Worm (Caenorhabditis elegans): Measurements from ENCODE around the gene col-19.

The col-19 gene

DNA sequence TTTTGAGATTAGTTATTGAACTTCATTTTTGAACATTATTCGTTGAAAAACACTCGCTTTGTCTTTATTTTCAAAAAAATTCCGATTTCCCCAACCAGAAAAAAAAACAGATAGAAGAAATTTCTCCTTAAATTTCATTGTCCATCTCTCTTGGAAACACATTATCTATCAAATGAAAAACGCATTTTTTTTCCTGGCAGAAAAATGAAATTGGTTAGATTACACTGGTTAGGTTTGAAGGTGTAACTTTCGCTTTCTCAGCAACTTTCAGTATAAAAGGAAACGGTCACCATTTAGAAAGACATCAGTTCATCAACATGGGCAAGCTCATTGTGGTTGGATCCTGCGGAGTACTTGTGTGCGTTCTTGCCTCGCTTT lies at the start of gene col-19:
TSS of gene col-19 (plus strand) at position 301 of the 378 bp plus-strand sequence.
- TF ChIP-seq F13C5.2 (tag; optimal IDR thresholded peaks at IDR 0.05), result no peak
- TF ChIP-seq tbx-11 (GFP tag; IDR thresholded peaks at IDR 0.05), result no peak
- no peak for TF ChIP-seq hmbx-1 (tag; optimal IDR thresholded peaks at IDR 0.05)
- TF ChIP-seq sea-1 (GFP tag; conservative IDR thresholded peaks at IDR 0.05), result no peak

DNA sequence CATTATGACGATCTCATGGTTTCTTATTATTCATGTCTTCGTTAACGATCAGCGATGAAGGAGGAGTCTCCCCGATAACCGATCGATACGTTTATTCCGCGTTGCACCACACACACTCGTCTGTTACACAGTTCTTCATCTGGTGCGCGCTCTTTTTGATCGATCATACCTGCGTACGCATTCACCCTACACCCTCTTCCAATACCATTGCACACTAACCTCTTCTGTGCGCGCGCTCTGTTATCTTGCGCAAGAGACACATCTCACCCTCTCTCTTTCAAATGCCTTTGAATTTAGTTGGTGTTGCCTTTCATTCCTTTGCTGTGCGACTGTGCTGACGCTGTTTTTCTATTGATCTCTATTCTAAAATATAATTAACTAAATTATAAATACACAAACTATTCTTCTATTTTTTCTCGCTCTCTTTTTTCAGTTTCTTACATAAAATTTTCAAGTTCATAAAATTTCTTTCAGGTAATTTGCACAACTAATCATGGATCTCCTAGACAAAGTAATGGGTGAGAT lies 49.7 kb upstream of the col-19 start, which contains the start of gene nrde-3:
TSS of gene nrde-3 (plus strand) at position 475 of the 525 bp plus-strand sequence.
- TF ChIP-seq sea-1 (GFP tag; conservative IDR thresholded peaks at IDR 0.05), result no peak
- TF ChIP-seq ama-1 (optimal IDR thresholded peaks at IDR 0.05), result no peak

DNA sequence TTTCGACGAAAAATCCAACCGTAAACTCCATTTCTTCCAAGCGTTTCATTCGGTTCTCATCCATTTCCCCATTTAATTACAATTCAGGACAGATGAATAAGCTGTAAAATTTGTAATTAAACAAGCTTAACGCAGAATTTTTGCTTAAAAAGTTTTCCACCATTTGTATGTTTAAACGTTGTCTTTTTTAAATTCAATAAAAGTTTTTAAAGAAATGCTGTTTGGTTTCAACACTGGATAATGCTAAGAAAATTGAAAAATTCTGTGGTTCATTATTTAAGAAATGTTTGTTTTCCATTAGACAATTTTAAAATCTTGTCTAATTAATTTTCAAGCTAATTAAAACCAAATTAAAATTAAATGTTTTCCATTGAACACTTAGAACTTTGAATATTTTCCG lies 41.0 kb upstream of the col-19 start, which contains the start of gene R04A9.3:
TSS of gene R04A9.3 (minus strand) at position 101 of the 400 bp plus-strand sequence.
- TF ChIP-seq ama-1 (optimal IDR thresholded peaks at IDR 0.05) (no peak), hnd-1 (tag; optimal IDR thresholded peaks at IDR 0.05) (no peak), tbx-11 (GFP tag; IDR thresholded peaks at IDR 0.05) (no peak), ets-7 (tag; optimal IDR thresholded peaks at IDR 0.05) (no peak), hmbx-1 (tag; optimal IDR thresholded peaks at IDR 0.05) (no peak), aly-1 (tag; optimal IDR thresholded peaks at IDR 0.05) (no peak), tra-4 (tag; optimal IDR thresholded peaks at IDR 0.05) (no peak), sea-1 (GFP tag; conservative IDR thresholded peaks at IDR 0.05) (no peak), tbx-37 (GFP tag; conservative IDR thresholded peaks at IDR 0.05) (no peak), flt-1 (GFP tag; IDR thresholded peaks at IDR 0.05) (no peak), B0310.2 (tag; optimal IDR thresholded peaks at IDR 0.05) (no peak), ceh-36 (tag; optimal IDR thresholded peaks at IDR 0.05) (no peak), F13C5.2 (tag; optimal IDR thresholded peaks at IDR 0.05) (no peak), hmg-4 (GFP tag; optimal IDR thresholded peaks at IDR 0.05) (no peak), ceh-13 (GFP tag; optimal IDR thresholded peaks at IDR 0.05) (no peak), pes-1 (GFP tag; IDR thresholded peaks at IDR 0.05) (no peak), scrt-1 (GFP tag; IDR thresholded peaks at IDR 0.05) (no peak)

- no peak for TF ChIP-seq B0310.2 (tag; optimal IDR thresholded peaks at IDR 0.05)
- TF ChIP-seq ceh-36 (tag; optimal IDR thresholded peaks at IDR 0.05), result no peak
- TF ChIP-seq pes-1 (GFP tag; IDR thresholded peaks at IDR 0.05), result no peak
- TF ChIP-seq aly-1 (tag; optimal IDR thresholded peaks at IDR 0.05), result no peak
- no peak for TF ChIP-seq F13C5.2 (tag; optimal IDR thresholded peaks at IDR 0.05)
- no peak for TF ChIP-seq ceh-13 (GFP tag; optimal IDR thresholded peaks at IDR 0.05)
- TF ChIP-seq hmg-4 (GFP tag; optimal IDR thresholded peaks at IDR 0.05), result no peak
- TF ChIP-seq scrt-1 (GFP tag; IDR thresholded peaks at IDR 0.05), result no peak
- TF ChIP-seq sea-1 (GFP tag; conservative IDR thresholded peaks at IDR 0.05), result no peak
- no peak for TF ChIP-seq ets-7 (tag; optimal IDR thresholded peaks at IDR 0.05)
- no peak for TF ChIP-seq hnd-1 (tag; optimal IDR thresholded peaks at IDR 0.05)
Observed at ce11 chrX:381029-381428, 40.5 kb upstream of the col-19 start.

- TF ChIP-seq scrt-1 (GFP tag; IDR thresholded peaks at IDR 0.05), result no peak
- TF ChIP-seq hmg-4 (GFP tag; optimal IDR thresholded peaks at IDR 0.05), result peak; percentile 57
- peak; percentile 50 for TF ChIP-seq F13C5.2 (tag; optimal IDR thresholded peaks at IDR 0.05)
Observed at ce11 chrX:382692-383091, 38.8 kb upstream of the col-19 start, which contains the start of gene ife-2. Gene ife-2 (minus strand): TSS chrX:382709.

ce11 chrX:388728-389127 lies 32.8 kb upstream of the col-19 start, which contains the start of gene ceh-93:
Gene ceh-93 (minus strand): TSS chrX:388797.
- no peak for TF ChIP-seq tbx-11 (GFP tag; IDR thresholded peaks at IDR 0.05)
- TF ChIP-seq flt-1 (GFP tag; IDR thresholded peaks at IDR 0.05), result no peak
- TF ChIP-seq ceh-36 (tag; optimal IDR thresholded peaks at IDR 0.05), result no peak
- TF ChIP-seq hnd-1 (tag; optimal IDR thresholded peaks at IDR 0.05), result no peak
- no peak for TF ChIP-seq tra-4 (tag; optimal IDR thresholded peaks at IDR 0.05)
- no peak for TF ChIP-seq aly-1 (tag; optimal IDR thresholded peaks at IDR 0.05)
- no peak for TF ChIP-seq hmg-4 (GFP tag; optimal IDR thresholded peaks at IDR 0.05)
- TF ChIP-seq tbx-37 (GFP tag; conservative IDR thresholded peaks at IDR 0.05), result no peak
- TF ChIP-seq ama-1 (optimal IDR thresholded peaks at IDR 0.05), result no peak
- no peak for TF ChIP-seq ceh-13 (GFP tag; optimal IDR thresholded peaks at IDR 0.05)
- no peak for TF ChIP-seq F13C5.2 (tag; optimal IDR thresholded peaks at IDR 0.05)
- no peak for TF ChIP-seq sea-1 (GFP tag; conservative IDR thresholded peaks at IDR 0.05)
- TF ChIP-seq scrt-1 (GFP tag; IDR thresholded peaks at IDR 0.05), result no peak
- TF ChIP-seq hmbx-1 (tag; optimal IDR thresholded peaks at IDR 0.05), result no peak
- no peak for TF ChIP-seq B0310.2 (tag; optimal IDR thresholded peaks at IDR 0.05)
- no peak for TF ChIP-seq pes-1 (GFP tag; IDR thresholded peaks at IDR 0.05)

DNA sequence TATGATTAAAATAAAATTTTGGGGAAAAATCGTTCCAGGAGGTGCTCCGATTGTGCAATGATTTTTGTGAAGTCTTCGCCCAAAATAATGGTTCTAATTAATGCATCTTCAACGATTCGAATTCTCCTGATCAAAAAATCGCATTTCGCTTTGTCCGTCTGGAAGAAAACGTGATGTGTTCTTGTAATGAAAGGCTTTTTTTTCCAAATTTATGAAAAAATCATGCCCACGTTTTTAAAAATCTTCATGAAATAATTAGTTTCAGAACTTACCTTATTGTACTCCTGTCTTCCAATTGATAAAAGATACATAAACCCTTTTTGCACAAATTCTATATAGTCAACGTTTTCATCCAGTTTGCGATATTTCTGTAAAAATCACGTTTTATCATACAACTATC lies 31.9 kb upstream of the col-19 start:
- TF ChIP-seq hmg-4 (GFP tag; optimal IDR thresholded peaks at IDR 0.05) (no peak), flt-1 (GFP tag; IDR thresholded peaks at IDR 0.05) (no peak), hmbx-1 (tag; optimal IDR thresholded peaks at IDR 0.05) (no peak), F13C5.2 (tag; optimal IDR thresholded peaks at IDR 0.05) (no peak), ama-1 (optimal IDR thresholded peaks at IDR 0.05) (no peak), ceh-13 (GFP tag; optimal IDR thresholded peaks at IDR 0.05) (no peak), ets-7 (tag; optimal IDR thresholded peaks at IDR 0.05) (no peak), ceh-36 (tag; optimal IDR thresholded peaks at IDR 0.05) (no peak), tbx-37 (GFP tag; conservative IDR thresholded peaks at IDR 0.05) (no peak), hnd-1 (tag; optimal IDR thresholded peaks at IDR 0.05) (no peak), tra-4 (tag; optimal IDR thresholded peaks at IDR 0.05) (no peak), scrt-1 (GFP tag; IDR thresholded peaks at IDR 0.05) (no peak), sea-1 (GFP tag; conservative IDR thresholded peaks at IDR 0.05) (no peak), pes-1 (GFP tag; IDR thresholded peaks at IDR 0.05) (no peak), tbx-11 (GFP tag; IDR thresholded peaks at IDR 0.05) (no peak), B0310.2 (tag; optimal IDR thresholded peaks at IDR 0.05) (no peak), aly-1 (tag; optimal IDR thresholded peaks at IDR 0.05) (no peak)

DNA sequence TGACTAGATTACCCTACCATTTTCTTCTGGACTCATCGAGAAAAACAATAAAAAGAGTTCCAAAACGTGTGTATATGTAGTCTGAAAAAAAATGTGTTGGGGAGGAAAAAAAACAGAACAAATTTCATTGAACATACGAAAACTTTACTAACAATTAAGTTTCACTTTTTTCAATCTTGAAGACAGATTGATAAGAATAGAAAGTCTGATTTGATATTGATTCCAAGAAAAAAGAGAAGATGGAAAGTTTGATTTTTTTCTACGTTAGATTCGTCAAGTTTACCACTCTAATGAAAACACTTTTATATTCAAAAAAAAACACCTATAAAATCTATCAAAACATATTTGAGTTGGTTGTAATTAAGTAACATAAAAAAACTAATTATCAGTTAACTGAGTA lies 31.0 kb upstream of the col-19 start, which contains the start of gene R04A9.9:
TSS of gene R04A9.9 (minus strand) at position 101 of the 400 bp plus-strand sequence.
- TF ChIP-seq ets-7 (tag; optimal IDR thresholded peaks at IDR 0.05), result no peak
